Worm (Caenorhabditis elegans) whole organism, young adult: ENCODE data around the gene F40G9.7.
A peak's percentile ranks its signal among the peaks of the same experiment; 100 is the strongest.

Source experiments
- B0336.3 ChIP-seq: fragments of 200-800 bp; sonication (Bioruptor generic); IDR thresholded peaks from 2 replicates; pipeline ENCODE4 v1.3.6; 2022; ENCODE audit warnings: missing genetic modification characterization, missing compliant biosample characterization
- D2030.7 ChIP-seq: fragments of 200-800 bp; sonication (Bioruptor generic); IDR thresholded peaks from 2 replicates; pipeline ENCODE4 v1.3.6; 2022; ENCODE audit warnings: missing genetic modification reagents, missing genetic modification characterization, missing compliant biosample characterization
- F33H1.4 ChIP-seq: fragments of 200-800 bp; sonication (Bioruptor generic); IDR thresholded peaks from 2 replicates; pipeline ENCODE4 v1.3.6; 2022; ENCODE audit warnings: missing genetic modification reagents, missing genetic modification characterization, missing compliant biosample characterization
- F55B11.4 ChIP-seq: sonication (generic microtip); optimal IDR thresholded peaks from 2 replicates; lab custom pipeline; 2016; ENCODE audit warnings: missing compliant biosample characterization, missing genetic modification characterization, borderline replicate concordance; ENCODE audit not compliant: insufficient read depth
- T07F8.4 ChIP-seq: sonication (generic microtip); optimal IDR thresholded peaks from 2 replicates; lab custom pipeline; 2016; ENCODE audit warnings: mild to moderate bottlenecking, missing genetic modification characterization, moderate library complexity, missing compliant biosample characterization
- Y56A3A.18 ChIP-seq: fragments of 200-800 bp; sonication (Bioruptor generic); IDR thresholded peaks from 2 replicates; pipeline ENCODE4 v1.3.6; 2022; ENCODE audit warnings: missing genetic modification reagents, missing genetic modification characterization, missing compliant biosample characterization
- Y67H2A.10 ChIP-seq: fragments of 200-800 bp; sonication (Bioruptor generic); conservative IDR thresholded peaks from 2 replicates; pipeline ENCODE4 v1.3.6; 2022; ENCODE audit warnings: missing genetic modification reagents, missing genetic modification characterization, missing compliant biosample characterization
- Y95B8A.8 ChIP-seq: fragments of 200-800 bp; sonication (Bioruptor generic); IDR thresholded peaks from 2 replicates; pipeline ENCODE4 v1.3.6; 2022; ENCODE audit warnings: missing genetic modification reagents, missing genetic modification characterization, missing compliant biosample characterization
- ama-1 ChIP-seq, 3 experiments: fragments of 150-350 bp in 1 of 3; sonication (generic microtip) in 2 of 3; optimal IDR thresholded peaks; 2 replicates each; lab custom pipeline; 2014 to 2018; ENCODE audit warnings: missing biosample characterization in 2 of 3, missing genetic modification characterization in 2 of 3, missing genetic modification reagents in 2 of 3
- atf-7 ChIP-seq: sonication (generic microtip); optimal IDR thresholded peaks from 2 replicates; lab custom pipeline; 2017; ENCODE audit warnings: mild to moderate bottlenecking, missing genetic modification characterization, missing compliant biosample characterization
- athp-1 ChIP-seq: sonication (generic microtip); optimal IDR thresholded peaks from 2 replicates; lab custom pipeline; 2017; ENCODE audit warnings: mild to moderate bottlenecking, missing genetic modification characterization, missing compliant biosample characterization
- attf-3 ChIP-seq: fragments of 200-800 bp; sonication (Bioruptor generic); conservative IDR thresholded peaks from 2 replicates; pipeline ENCODE4 v1.3.6; 2022; ENCODE audit warnings: missing genetic modification reagents, missing genetic modification characterization, missing compliant biosample characterization
- attf-5 ChIP-seq: fragments of 200-800 bp; sonication (Bioruptor generic); optimal IDR thresholded peaks from 2 replicates; lab custom pipeline; 2018; ENCODE audit warnings: mild to moderate bottlenecking, missing genetic modification characterization, missing compliant biosample characterization
- attf-6 ChIP-seq: fragments of 200-800 bp; sonication (Bioruptor generic); IDR thresholded peaks from 2 replicates; pipeline ENCODE4 v1.3.6; 2022; ENCODE audit warnings: missing genetic modification reagents, missing genetic modification characterization, missing compliant biosample characterization
- bed-1 ChIP-seq: fragments of 200-800 bp; sonication (Bioruptor generic); IDR thresholded peaks from 2 replicates; pipeline ENCODE4 v1.3.6; 2022; ENCODE audit warnings: missing genetic modification reagents, missing genetic modification characterization, missing compliant biosample characterization
- bed-2 ChIP-seq: fragments of 200-800 bp; sonication (Bioruptor generic); IDR thresholded peaks from 2 replicates; pipeline ENCODE4 v1.3.6; 2022; ENCODE audit warnings: missing genetic modification reagents, missing genetic modification characterization, missing compliant biosample characterization
- cebp-1 ChIP-seq, 2 experiments: fragments of 200-800 bp in 1 of 2; sonication (Bioruptor generic) in 1 of 2; sonication (generic microtip) in 1 of 2; IDR thresholded peaks in 1 of 2; optimal IDR thresholded peaks in 1 of 2; 2 replicates each; pipeline versions ENCODE4 v1.3.6 to Lab custom; 2017 to 2022; ENCODE audit warnings: missing compliant biosample characterization in 2 of 2, missing genetic modification characterization in 2 of 2, mild to moderate bottlenecking in 1 of 2, missing genetic modification reagents in 1 of 2, moderate library complexity in 1 of 2
- ceh-40 ChIP-seq: fragments of 200-800 bp; sonication (Bioruptor generic); IDR thresholded peaks from 2 replicates; pipeline ENCODE4 v1.3.6; 2022; ENCODE audit warnings: missing genetic modification characterization, missing compliant biosample characterization
- hmg-1.2 ChIP-seq: fragments of 200-800 bp; sonication (Bioruptor generic); IDR thresholded peaks from 2 replicates; pipeline ENCODE4 v1.3.6; 2022; ENCODE audit warnings: missing genetic modification reagents, missing genetic modification characterization, missing compliant biosample characterization
- lag-1 ChIP-seq: fragments of 200-800 bp; sonication (Bioruptor generic); IDR thresholded peaks from 2 replicates; pipeline ENCODE4 v1.3.6; 2022; ENCODE audit warnings: missing genetic modification reagents, missing genetic modification characterization, missing compliant biosample characterization
- lin-54 ChIP-seq: fragments of 200-800 bp; sonication (Bioruptor generic); optimal IDR thresholded peaks from 2 replicates; lab custom pipeline; 2018; ENCODE audit warnings: mild to moderate bottlenecking, missing genetic modification characterization, missing compliant biosample characterization
- lir-1 ChIP-seq: fragments of 200-800 bp; sonication (Bioruptor generic); conservative IDR thresholded peaks from 2 replicates; pipeline ENCODE4 v1.3.6; 2022; ENCODE audit warnings: missing genetic modification reagents, missing genetic modification characterization, missing compliant biosample characterization
- mes-4 ChIP-seq: sonication (generic microtip); optimal IDR thresholded peaks from 2 replicates; lab custom pipeline; 2016; ENCODE audit warnings: missing genotype, missing genetic modification characterization, missing compliant biosample characterization
- nfya-2 ChIP-seq: fragments of 200-800 bp; sonication (Bioruptor generic); IDR thresholded peaks from 2 replicates; pipeline ENCODE4 v1.3.6; 2022; ENCODE audit warnings: missing genetic modification reagents, missing genetic modification characterization, missing compliant biosample characterization
- nhr-80 ChIP-seq: sonication (generic microtip); optimal IDR thresholded peaks from 2 replicates; lab custom pipeline; 2016; ENCODE audit warnings: missing genetic modification characterization, missing compliant biosample characterization
- pbrm-1 ChIP-seq: fragments of 200-800 bp; sonication (Bioruptor generic); IDR thresholded peaks from 2 replicates; pipeline ENCODE4 v1.3.6; 2022; ENCODE audit warnings: missing genetic modification reagents, missing genetic modification characterization, missing compliant biosample characterization
- snpc-1.1 ChIP-seq: sonication (generic microtip); optimal IDR thresholded peaks from 2 replicates; lab custom pipeline; 2017; ENCODE audit warnings: missing genetic modification characterization, mild to moderate bottlenecking, missing compliant biosample characterization, antibody characterized with exemption, moderate library complexity, missing genotype, missing genetic modification reagents; ENCODE audit not compliant: insufficient read depth
- snpc-4 ChIP-seq, 5 experiments: fragments of 150-350 bp in 1 of 5; sonication (generic microtip) in 4 of 5; optimal IDR thresholded peaks; 2 replicates each; lab custom pipeline; 2014 to 2018; ENCODE audit warnings: missing genetic modification characterization in 5 of 5, missing biosample characterization in 3 of 5, antibody characterized with exemption in 2 of 5, mild to moderate bottlenecking in 2 of 5, missing compliant biosample characterization in 2 of 5, missing genotype in 2 of 5, moderate library complexity in 2 of 5, missing genetic modification reagents in 1 of 5
- unc-62 ChIP-seq: fragments of 150-350 bp; optimal IDR thresholded peaks from 2 replicates; lab custom pipeline; 2014; ENCODE audit warnings: missing biosample characterization, missing genetic modification reagents, missing genetic modification characterization
- zfh-2 ChIP-seq: fragments of 200-800 bp; sonication (Bioruptor generic); conservative IDR thresholded peaks from 2 replicates; pipeline ENCODE4 v1.3.6; 2022; ENCODE audit warnings: missing genetic modification reagents, missing genetic modification characterization, missing compliant biosample characterization
- ztf-6 ChIP-seq: fragments of 200-800 bp; sonication (Bioruptor generic); IDR thresholded peaks from 2 replicates; pipeline ENCODE4 v1.3.6; 2022; ENCODE audit warnings: missing genetic modification reagents, missing genetic modification characterization, missing compliant biosample characterization

F40G9.7 gene

ce11 chrIII:185909-186308, 20.4 kb downstream of the F40G9.7 start:
- TF ChIP-seq pbrm-1 (GFP tag; lab: Robert Waterston, UW) (0 out of 2 replicates have a peak, but pooled peaks have one; percentile 32), attf-6 (peak; percentile 53; the same call in 1 of the 2 replicates), B0336.3 (0 out of 2 replicates have a peak, but pooled peaks have one; percentile 31), D2030.7 (GFP tag; lab: Robert Waterston, UW) (0 out of 2 replicates have a peak, but pooled peaks have one; percentile 13), Y56A3A.18 (0 out of 2 replicates have a peak, but pooled peaks have one; percentile 8), hmg-1.2 (GFP tag; lab: Robert Waterston, UW) (peak; percentile 49), snpc-1.1 (tag; lab: Kevin White, UChicago) (peak; percentile 75), snpc-4 (GFP tag; optimal IDR thresholded peaks at IDR 0.05; lab: Kevin White, UChicago) (peak; percentile 32), snpc-4 (tag; optimal IDR thresholded peaks at IDR 0.05; lab: Kevin White, UChicago) (peak in 2 of 4 experiments; percentile 87 to 90)

- peak; percentile 68 for TF ChIP-seq zfh-2 (GFP tag; lab: Robert Waterston, UW)
- no peak for TF ChIP-seq Y95B8A.8 (GFP tag; lab: Robert Waterston, UW)
Observed at ce11 chrIII:187829-188228, 22.3 kb downstream of the F40G9.7 start, which contains the start of gene mxl-2. Gene mxl-2 (minus strand): TSS chrIII:188131.

- TF ChIP-seq bed-2 (GFP tag; lab: Robert Waterston, UW) (no peak), ztf-6 (GFP tag; lab: Robert Waterston, UW) (no peak), ama-1 (optimal IDR thresholded peaks at IDR 0.05; lab: Kevin White, UChicago) (no peak), ama-1 (GFP tag; optimal IDR thresholded peaks at IDR 0.05; lab: Kevin White, UChicago) (no peak), attf-3 (peak; percentile 95), attf-5 (GFP tag; lab: Kevin White, UChicago) (peak; percentile 70), nfya-2 (GFP tag; lab: Robert Waterston, UW) (no peak), cebp-1 (GFP tag; IDR thresholded peaks at IDR 0.05; lab: Robert Waterston, UW) (no peak), cebp-1 (tag; optimal IDR thresholded peaks at IDR 0.05; lab: Kevin White, UChicago) (peak; percentile 14), nhr-80 (tag; lab: Kevin White, UChicago) (peak; percentile 25)
Observed at ce11 chrIII:188426-188888, 23.0 kb downstream of the F40G9.7 start, which contains the start of gene ubc-20. Gene ubc-20 (plus strand): TSS chrIII:188838.

- TF ChIP-seq attf-5 (GFP tag; lab: Kevin White, UChicago) (no peak), cebp-1 (GFP tag; IDR thresholded peaks at IDR 0.05; lab: Robert Waterston, UW) (no peak), cebp-1 (tag; optimal IDR thresholded peaks at IDR 0.05; lab: Kevin White, UChicago) (peak; percentile 79)
Observed at ce11 chrIII:189280-189679, 23.8 kb downstream of the F40G9.7 start.

- TF ChIP-seq unc-62 (no peak), F33H1.4 (GFP tag; lab: Robert Waterston, UW) (no peak), ceh-40 (GFP tag; lab: Robert Waterston, UW) (no peak), lir-1 (no peak), Y67H2A.10 (no peak), lag-1 (GFP tag; lab: Robert Waterston, UW) (no peak), bed-1 (GFP tag; lab: Robert Waterston, UW) (no peak), athp-1 (tag; lab: Kevin White, UChicago) (peak; percentile 54)
Observed at ce11 chrIII:190686-191085, 25.2 kb downstream of the F40G9.7 start, which contains the start of gene cox-17. Gene cox-17 (plus strand): TSS chrIII:190986.

- TF ChIP-seq mes-4 (tag; lab: Kevin White, UChicago) (no peak), lin-54 (GFP tag; lab: Kevin White, UChicago) (no peak), atf-7 (tag; lab: Kevin White, UChicago) (no peak), T07F8.4 (tag; lab: Kevin White, UChicago) (no peak), F55B11.4 (tag; lab: Kevin White, UChicago) (no peak)
Observed at ce11 chrIII:191803-192202, 26.3 kb downstream of the F40G9.7 start, which contains the start of gene sec-20. Gene sec-20 (plus strand): TSS chrIII:192103.
